Worm (Caenorhabditis elegans): Measurements from ENCODE around the gene flp-28.
A peak's percentile ranks its signal among the peaks of the same experiment; 100 is the strongest.

DNA sequence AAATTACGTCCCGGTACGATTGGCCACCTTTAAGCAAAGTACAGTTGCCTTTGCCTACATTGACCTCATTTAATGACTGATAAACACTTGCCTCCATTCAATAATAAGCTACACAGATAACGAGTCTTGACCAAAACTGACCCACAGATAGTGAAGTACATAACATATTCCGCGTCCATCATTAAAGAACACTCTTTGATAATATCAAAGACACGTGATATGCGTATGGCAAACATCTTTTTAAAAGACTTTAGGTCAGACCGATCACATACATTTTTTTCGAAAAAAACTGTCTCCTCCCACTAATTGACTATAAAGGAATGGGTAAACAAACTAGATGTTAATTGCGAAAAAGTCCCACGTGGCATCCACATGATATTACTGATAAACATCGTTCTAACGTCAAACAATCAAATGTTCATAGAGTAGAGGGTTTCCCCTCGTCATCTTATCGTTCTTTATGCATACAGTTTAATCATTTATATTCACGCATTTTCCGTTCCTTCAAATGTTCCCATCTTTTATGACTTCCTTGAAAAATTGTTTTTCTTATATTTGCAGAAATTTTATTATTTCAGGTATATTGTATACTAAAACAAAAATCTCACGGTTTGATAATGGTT, 3.6 kb downstream of the flp-28 start, which contains the start of gene W07E11.1:
- TF ChIP-seq skn-1 (tag; optimal IDR thresholded peaks at IDR 0.05) (no peak), dpl-1 (GFP tag; optimal IDR thresholded peaks at IDR 0.05) (no peak), aly-2 (tag; optimal IDR thresholded peaks at IDR 0.05) (no peak), F37D6.2 (tag; optimal IDR thresholded peaks at IDR 0.05) (no peak), set-16 (GFP tag; IDR thresholded peaks at IDR 0.05) (no peak), madf-5 (GFP tag; IDR thresholded peaks at IDR 0.05) (no peak), lin-13 (GFP tag; optimal IDR thresholded peaks at IDR 0.05) (no peak), nhr-76 (tag; optimal IDR thresholded peaks at IDR 0.05) (no peak), nhr-28 (tag; optimal IDR thresholded peaks at IDR 0.05) (peak; percentile 94), Y105C5A.15 (GFP tag; IDR thresholded peaks at IDR 0.05) (no peak), saeg-2 (GFP tag; IDR thresholded peaks at IDR 0.05) (peak; percentile 81; the same call in 1 of the 2 replicates)
